Fruit fly (Drosophila melanogaster) whole organism, embryonic: ENCODE measurements around the gene CG32095.

Experiments
- BEAF-32 ChIP-seq: fragments of 200-800 bp; sonication (Bioruptor generic); optimal IDR thresholded peaks from 3 replicates; lab custom pipeline; 2017; ENCODE audit warnings: missing biosample characterization, missing genetic modification characterization, mild to moderate bottlenecking, moderate library complexity, missing genetic modification reagents
- BtbVII ChIP-seq: fragments of 200-800 bp; sonication (Bioruptor generic); optimal IDR thresholded peaks from 3 replicates; lab custom pipeline; 2017; ENCODE audit warnings: missing biosample characterization, mild to moderate bottlenecking, missing genetic modification characterization
- CG10462 ChIP-seq: fragments of 200-800 bp; sonication (Bioruptor generic); optimal IDR thresholded peaks from 2 replicates; lab custom pipeline; 2016; ENCODE audit warnings: missing biosample characterization, missing genetic modification characterization
- CG11696 ChIP-seq: fragments of 200-800 bp; sonication (Bioruptor generic); IDR thresholded peaks from 2 replicates; pipeline ENCODE4 v1.3.6; 2022; ENCODE audit warnings: missing biosample characterization, missing genetic modification characterization
- CG12219 ChIP-seq: fragments of 200-800 bp; sonication (Bioruptor generic); optimal IDR thresholded peaks from 3 replicates; lab custom pipeline; 2018; ENCODE audit warnings: missing biosample characterization, mild to moderate bottlenecking, missing genetic modification characterization
- CG1233 ChIP-seq: fragments of 200-800 bp; sonication (Bioruptor generic); optimal IDR thresholded peaks from 4 replicates; lab custom pipeline; 2018; ENCODE audit warnings: missing biosample characterization, mild to moderate bottlenecking, missing genetic modification characterization
- CG13424 ChIP-seq: fragments of 200-800 bp; sonication (Bioruptor generic); optimal IDR thresholded peaks from 2 replicates; lab custom pipeline; 2019; ENCODE audit warnings: missing biosample characterization, mild to moderate bottlenecking, missing genetic modification characterization, moderate library complexity
- CG14710 ChIP-seq: fragments of 200-800 bp; sonication (Bioruptor generic); optimal IDR thresholded peaks from 3 replicates; lab custom pipeline; 2019; ENCODE audit warnings: missing biosample characterization, mild to moderate bottlenecking, missing genetic modification characterization, moderate library complexity
- CG15479 ChIP-seq: fragments of 200-800 bp; sonication (Bioruptor generic); optimal IDR thresholded peaks from 3 replicates; lab custom pipeline; 2019; ENCODE audit warnings: missing biosample characterization, mild to moderate bottlenecking, missing genetic modification characterization, moderate library complexity
- CG15514 ChIP-seq: fragments of 200-800 bp; sonication (Bioruptor generic); optimal IDR thresholded peaks from 3 replicates; lab custom pipeline; 2017; ENCODE audit warnings: missing biosample characterization, missing genetic modification characterization, mild to moderate bottlenecking, moderate library complexity, missing genetic modification reagents
- CG17385 ChIP-seq: fragments of 200-800 bp; sonication (Bioruptor generic); optimal IDR thresholded peaks from 3 replicates; lab custom pipeline; 2018; ENCODE audit warnings: missing biosample characterization, mild to moderate bottlenecking, missing genetic modification characterization
- CG17912 ChIP-seq: fragments of 200-800 bp; sonication (Bioruptor generic); optimal IDR thresholded peaks from 2 replicates; lab custom pipeline; 2018; ENCODE audit warnings: missing biosample characterization, mild to moderate bottlenecking, missing genetic modification characterization
- CG1792 ChIP-seq: fragments of 200-800 bp; sonication (Bioruptor generic); optimal IDR thresholded peaks from 2 replicates; lab custom pipeline; 2016; ENCODE audit warnings: missing biosample characterization, missing genetic modification characterization
- CG18599 ChIP-seq: fragments of 200-800 bp; sonication (Bioruptor generic); optimal IDR thresholded peaks from 3 replicates; lab custom pipeline; 2017; ENCODE audit warnings: missing biosample characterization, missing genetic modification characterization, mild to moderate bottlenecking, moderate library complexity, missing genetic modification reagents
- CG33213 ChIP-seq: fragments of 200-800 bp; sonication (Bioruptor generic); optimal IDR thresholded peaks from 3 replicates; lab custom pipeline; 2016; ENCODE audit warnings: missing biosample characterization, missing genetic modification characterization
- CG34376 ChIP-seq: fragments of 200-800 bp; sonication (Bioruptor generic); optimal IDR thresholded peaks from 2 replicates; lab custom pipeline; 2018; ENCODE audit warnings: missing biosample characterization, mild to moderate bottlenecking, missing genetic modification characterization
- CG4328 ChIP-seq: fragments of 200-800 bp; sonication (Bioruptor generic); optimal IDR thresholded peaks from 3 replicates; lab custom pipeline; 2017; ENCODE audit warnings: missing biosample characterization, missing genetic modification reagents, missing genetic modification characterization
- CG5953 ChIP-seq: fragments of 200-800 bp; sonication (Bioruptor generic); IDR thresholded peaks from 2 replicates; pipeline ENCODE4 v1.3.6; 2022; ENCODE audit warnings: missing biosample characterization, missing genetic modification characterization
- CG7357 ChIP-seq: fragments of 200-800 bp; sonication (Bioruptor generic); IDR thresholded peaks from 3 replicates; pipeline ENCODE4 v1.3.6; 2022; ENCODE audit warnings: missing biosample characterization, missing genetic modification characterization
- Camta ChIP-seq: fragments of 200-800 bp; sonication (Bioruptor generic); optimal IDR thresholded peaks from 2 replicates; lab custom pipeline; 2016; ENCODE audit warnings: missing biosample characterization, missing genetic modification characterization
- Chrac-16 ChIP-seq: fragments of 200-800 bp; sonication (Bioruptor generic); optimal IDR thresholded peaks from 3 replicates; lab custom pipeline; 2016; ENCODE audit warnings: missing biosample characterization, missing genetic modification characterization
- D19B ChIP-seq: fragments of 200-800 bp; sonication (Bioruptor generic); optimal IDR thresholded peaks from 2 replicates; lab custom pipeline; 2017; ENCODE audit warnings: missing biosample characterization, mild to moderate bottlenecking, missing genetic modification characterization
- HLH4C ChIP-seq: fragments of 200-800 bp; sonication (Bioruptor generic); IDR thresholded peaks from 3 replicates; pipeline ENCODE4 v1.3.6; 2022; ENCODE audit warnings: missing biosample characterization, missing genetic modification characterization; ENCODE audit not compliant: partially characterized antibody
- HLHmδ ChIP-seq: fragments of 200-800 bp; sonication (Bioruptor generic); optimal IDR thresholded peaks from 2 replicates; lab custom pipeline; 2018; ENCODE audit warnings: missing biosample characterization, mild to moderate bottlenecking, missing genetic modification characterization, moderate library complexity
- Hmx ChIP-seq: fragments of 200-800 bp; sonication (Bioruptor generic); optimal IDR thresholded peaks from 2 replicates; lab custom pipeline; 2016; ENCODE audit warnings: missing biosample characterization, missing genetic modification characterization
- Hr51 ChIP-seq, 2 experiments: fragments of 200-800 bp; sonication (Bioruptor generic); optimal IDR thresholded peaks; 2 replicates in 1 of 2; 3 replicates in 1 of 2; lab custom pipeline; 2016 to 2018; ENCODE audit warnings: missing biosample characterization in 2 of 2, missing genetic modification characterization in 2 of 2, mild to moderate bottlenecking in 1 of 2, moderate library complexity in 1 of 2
- Sry-δ ChIP-seq: fragments of 200-800 bp; sonication (Bioruptor generic); optimal IDR thresholded peaks from 2 replicates; lab custom pipeline; 2016; ENCODE audit warnings: missing biosample characterization, missing genetic modification characterization
- Stat92E ChIP-seq, 3 experiments: fragments of >200 bp in 2 of 3; fragments of 200-800 bp in 1 of 3; sonication (Bioruptor generic) in 1 of 3; optimal IDR thresholded peaks; 2 replicates each; lab custom pipeline; 2017 to 2019; ENCODE audit warnings: missing biosample characterization in 3 of 3, missing genetic modification characterization in 3 of 3, mild to moderate bottlenecking in 1 of 3, moderate library complexity in 1 of 3
- Usf ChIP-seq: fragments of 200-800 bp; sonication (Bioruptor generic); optimal IDR thresholded peaks from 2 replicates; lab custom pipeline; 2017; ENCODE audit warnings: missing genotype, missing biosample characterization, missing genetic modification characterization
- cato ChIP-seq: fragments of 200-800 bp; sonication (Bioruptor generic); optimal IDR thresholded peaks from 2 replicates; lab custom pipeline; 2016; ENCODE audit warnings: missing biosample characterization, missing genetic modification characterization, borderline replicate concordance
- chm ChIP-seq: fragments of 200-800 bp; sonication (Bioruptor generic); IDR thresholded peaks from 2 replicates; pipeline ENCODE4 v1.3.6; 2022; ENCODE audit warnings: missing biosample characterization, missing genetic modification characterization
- danr ChIP-seq: fragments of 200-800 bp; sonication (Bioruptor generic); IDR thresholded peaks from 2 replicates; pipeline ENCODE4 v1.3.6; 2022; ENCODE audit warnings: missing biosample characterization, missing genetic modification characterization
- dati ChIP-seq: fragments of 200-800 bp; sonication (Bioruptor generic); IDR thresholded peaks from 2 replicates; pipeline ENCODE4 v1.3.6; 2022; ENCODE audit warnings: missing biosample characterization, missing genetic modification characterization
- ewg ChIP-seq: fragments of 200-800 bp; sonication (Bioruptor generic); optimal IDR thresholded peaks from 3 replicates; lab custom pipeline; 2017; ENCODE audit warnings: mild to moderate bottlenecking, missing biosample characterization, missing genetic modification reagents, missing genetic modification characterization
- fd3F ChIP-seq: fragments of 200-800 bp; sonication (Bioruptor generic); optimal IDR thresholded peaks from 2 replicates; lab custom pipeline; 2018; ENCODE audit warnings: missing biosample characterization, mild to moderate bottlenecking, missing genetic modification characterization, moderate library complexity
- gcm2 ChIP-seq: fragments of 200-800 bp; sonication (Bioruptor generic); optimal IDR thresholded peaks from 2 replicates; lab custom pipeline; 2016; ENCODE audit warnings: missing biosample characterization, missing genetic modification characterization
- grn ChIP-seq: fragments of 200-800 bp; sonication (Bioruptor generic); optimal IDR thresholded peaks from 3 replicates; lab custom pipeline; 2017; ENCODE audit warnings: missing biosample characterization, missing genetic modification characterization
- kni ChIP-seq: fragments of 200-800 bp; sonication (Bioruptor generic); optimal IDR thresholded peaks from 3 replicates; lab custom pipeline; 2017; ENCODE audit warnings: mild to moderate bottlenecking, missing biosample characterization, missing genetic modification reagents, missing genetic modification characterization
- lab ChIP-seq: fragments of 200-800 bp; sonication (Bioruptor generic); optimal IDR thresholded peaks from 3 replicates; lab custom pipeline; 2017; ENCODE audit warnings: missing biosample characterization, missing genetic modification characterization, mild to moderate bottlenecking, moderate library complexity, missing genetic modification reagents
- mirr ChIP-seq: fragments of 200-800 bp; sonication (Bioruptor generic); optimal IDR thresholded peaks from 3 replicates; lab custom pipeline; 2018; ENCODE audit warnings: missing biosample characterization, mild to moderate bottlenecking, missing genetic modification characterization
- oc ChIP-seq: fragments of 200-800 bp; sonication (Bioruptor generic); optimal IDR thresholded peaks from 2 replicates; lab custom pipeline; 2018; ENCODE audit warnings: missing biosample characterization, mild to moderate bottlenecking, missing genetic modification characterization, moderate library complexity
- ro ChIP-seq: fragments of 200-800 bp; sonication (Bioruptor generic); IDR thresholded peaks from 2 replicates; pipeline ENCODE4 v1.3.6; 2022; ENCODE audit warnings: missing biosample characterization, missing genetic modification characterization
- scrt ChIP-seq: fragments of 200-800 bp; sonication (Bioruptor generic); optimal IDR thresholded peaks from 2 replicates; lab custom pipeline; 2018; ENCODE audit warnings: missing biosample characterization, mild to moderate bottlenecking, missing genetic modification characterization, moderate library complexity
- sens ChIP-seq: fragments of 200-800 bp; sonication (Bioruptor generic); peaks from one replicate; lab custom pipeline; 2016; ENCODE audit warnings: missing biosample characterization, missing genetic modification characterization
- slp2 ChIP-seq: fragments of 200-800 bp; sonication (Bioruptor generic); optimal IDR thresholded peaks from 2 replicates; lab custom pipeline; 2016; ENCODE audit warnings: missing biosample characterization, missing genetic modification characterization
- tll ChIP-seq, 2 experiments: fragments of 200-800 bp in 1 of 2; fragments of >200 bp in 1 of 2; sonication (Bioruptor generic) in 1 of 2; optimal IDR thresholded peaks; 2 replicates each; lab custom pipeline; 2017 to 2019; ENCODE audit warnings: missing biosample characterization in 2 of 2, missing genetic modification characterization in 2 of 2, mild to moderate bottlenecking in 1 of 2, moderate library complexity in 1 of 2
- unc-4 ChIP-seq: fragments of 200-800 bp; sonication (Bioruptor generic); IDR thresholded peaks from 2 replicates; pipeline ENCODE4 v1.3.6; 2022; ENCODE audit warnings: missing biosample characterization, missing genetic modification characterization; ENCODE audit not compliant: partially characterized antibody
- vfl ChIP-seq: fragments of 200-800 bp; sonication (Bioruptor generic); optimal IDR thresholded peaks from 2 replicates; lab custom pipeline; 2016; ENCODE audit warnings: missing biosample characterization, missing genetic modification characterization
- zen2 ChIP-seq: fragments of 200-800 bp; sonication (Bioruptor generic); IDR thresholded peaks from 3 replicates; pipeline ENCODE4 v1.3.6; 2022; ENCODE audit warnings: missing biosample characterization, missing genetic modification characterization; ENCODE audit not compliant: partially characterized antibody

CG32095 gene

DNA sequence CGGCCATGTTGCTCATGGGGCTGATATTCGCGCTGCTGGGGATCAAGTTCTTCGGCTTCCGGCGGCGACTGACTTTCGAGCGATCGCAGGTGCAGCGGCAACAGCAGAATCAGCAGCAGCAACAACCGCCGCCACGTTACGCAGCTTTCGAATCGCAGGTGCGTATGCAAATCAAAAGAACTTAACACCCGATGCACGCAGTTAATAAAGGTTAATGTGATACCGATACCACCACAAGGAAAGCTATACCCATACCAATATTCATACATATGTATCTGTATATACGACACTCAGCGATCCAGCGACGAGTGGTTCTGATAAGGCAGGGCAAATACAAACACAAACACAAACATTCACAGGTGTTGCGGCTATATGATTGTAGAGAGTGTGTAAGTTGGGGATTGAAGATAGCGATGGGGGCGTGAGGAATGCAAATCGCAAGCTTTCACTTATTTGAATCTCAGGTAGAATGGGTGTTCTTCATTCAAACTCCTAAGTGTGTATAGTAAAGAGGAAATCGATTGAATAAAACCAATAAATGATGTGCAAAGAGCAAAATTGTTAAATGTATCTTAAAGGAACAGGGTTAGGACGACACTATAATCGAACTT is 48.1 kb downstream of the CG32095 start (continued):
- TF ChIP-seq CG34376 (GFP tag; lab: Kevin White, UChicago) (no peak), CG4328 (no peak), scrt (no peak), Sry-δ (peak; percentile 26), lab (GFP tag; lab: Kevin White, UChicago) (peak; percentile 33), Chrac-16 (no peak), CG11696 (GFP tag; lab: Robert Waterston, UW) (no peak), Usf (GFP tag; lab: Kevin White, UChicago) (no peak), Stat92E (GFP tag; optimal IDR thresholded peaks at IDR 0.05; lab: Kevin White, UChicago) (no peak), Camta (GFP tag; lab: Kevin White, UChicago) (no peak), unc-4 (no peak), fd3F (GFP tag; lab: Kevin White, UChicago) (no peak), gcm2 (GFP tag; lab: Kevin White, UChicago) (no peak), CG33213 (GFP tag; lab: Kevin White, UChicago) (no peak), HLH4C (GFP tag; lab: Robert Waterston, UW) (0 out of 3 replicates have a peak, but pooled peaks have one; percentile 9), CG1792 (GFP tag; lab: Kevin White, UChicago) (no peak), oc (tag; lab: Kevin White, UChicago) (no peak), HLHmδ (no peak), ewg (GFP tag; lab: Kevin White, UChicago) (no peak), vfl (GFP tag; lab: Kevin White, UChicago) (no peak), cato (no peak), CG15514 (GFP tag; lab: Kevin White, UChicago) (no peak), ro (GFP tag; lab: Robert Waterston, UW) (no peak), slp2 (GFP tag; lab: Kevin White, UChicago) (no peak), CG12219 (GFP tag; lab: Kevin White, UChicago) (no peak), CG18599 (GFP tag; lab: Kevin White, UChicago) (no peak), Hmx (GFP tag; lab: Kevin White, UChicago) (no peak), CG7357 (GFP tag; lab: Robert Waterston, UW) (no peak), danr (GFP tag; lab: Robert Waterston, UW) (0 out of 2 replicates have a peak, but pooled peaks have one; percentile 6), kni (GFP tag; lab: Kevin White, UChicago) (no peak), CG13424 (tag; lab: Kevin White, UChicago) (no peak), CG5953 (GFP tag; lab: Robert Waterston, UW) (no peak), chm (no peak), mirr (GFP tag; lab: Kevin White, UChicago) (peak; percentile 78), D19B (GFP tag; lab: Kevin White, UChicago) (no peak), grn (peak; percentile 42), sens (GFP tag; lab: Kevin White, UChicago) (peak; percentile 44), BEAF-32 (GFP tag; lab: Kevin White, UChicago) (peak; percentile 39), Hr51 (GFP tag; optimal IDR thresholded peaks at IDR 0.05; lab: Kevin White, UChicago) (no peak), CG1233 (no peak), CG17385 (no peak), dati (no peak), CG15479 (GFP tag; lab: Kevin White, UChicago) (no peak), CG17912 (no peak), tll (GFP tag; optimal IDR thresholded peaks at IDR 0.05; lab: Kevin White, UChicago) (no peak), zen2 (GFP tag; lab: Robert Waterston, UW) (no peak), CG14710 (tag; lab: Kevin White, UChicago) (no peak), CG10462 (no peak), BtbVII (no peak)
